Worm (Caenorhabditis elegans): Measurements from ENCODE around the gene coq-2.

- TF ChIP-seq nhr-90 (tag; optimal IDR thresholded peaks at IDR 0.05; ENCODE audit: poor library complexity) (no peak), unc-62 (GFP tag; optimal IDR thresholded peaks at IDR 0.05) (no peak)
These were observed 9.6 kb downstream of the coq-2 start for ce11 chrIII:6945319-6945718.

Measured in whole organism, L1 larva.